Worm (Caenorhabditis elegans) whole organism, L2 larva: ENCODE data around the gene pigt-1.

ENCODE experiments used
- egl-27 ChIP-seq: sonication (generic microtip); optimal IDR thresholded peaks from 3 replicates; lab custom pipeline; 2017; ENCODE audit warnings: missing biosample characterization, missing genetic modification reagents, missing genetic modification characterization
- lin-39 ChIP-seq: fragments of 150-350 bp; optimal IDR thresholded peaks from 2 replicates; lab custom pipeline; 2014; ENCODE audit warnings: missing biosample characterization, missing genetic modification reagents, missing genetic modification characterization
- sem-4 ChIP-seq: fragments of 150-350 bp; optimal IDR thresholded peaks from 2 replicates; lab custom pipeline; 2014; ENCODE audit warnings: missing biosample characterization, missing genetic modification reagents, missing genetic modification characterization

- TF ChIP-seq sem-4 (tag; lab: Kevin White, UChicago): no peak
- TF ChIP-seq egl-27: no peak
- TF ChIP-seq lin-39 (tag; lab: Kevin White, UChicago): no peak
Observed at ce11 chrV:10966874-10967273, 8.3 kb upstream of the pigt-1 start.
